Worm (Caenorhabditis elegans): Measurements from ENCODE around the gene math-15.
"Not testable (repeated sequence)": the region's sequence is repeated elsewhere in the genome, so short reads cannot be mapped to it uniquely, and the experiment has no call there.

DNA sequence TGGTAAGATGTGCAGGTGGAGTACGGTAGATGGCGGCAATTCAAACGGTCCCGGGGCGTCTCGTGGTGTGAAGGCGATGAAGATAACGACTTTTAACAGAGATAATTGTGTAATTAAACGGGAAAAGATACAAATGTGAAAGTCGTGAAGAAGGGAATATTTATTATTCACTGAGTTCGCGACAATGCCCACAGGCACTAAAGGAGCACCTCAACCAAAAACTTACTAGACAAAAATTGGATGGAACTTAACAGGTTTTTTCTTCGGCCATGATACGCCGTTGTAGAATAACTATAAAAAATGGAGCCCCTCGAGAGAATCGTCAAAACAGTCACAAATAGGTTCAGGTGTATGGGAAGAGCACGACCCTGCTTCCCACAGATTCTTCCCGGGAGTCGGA is 3.8 kb upstream of the math-15 start, which contains the start of gene fbxb-98:
- TF ChIP-seq flt-1, T22C8.4 (GFP tag; IDR thresholded peaks at IDR 0.05): not testable (repeated sequence)
